Fruit fly (Drosophila melanogaster): Measurements from ENCODE around the gene CG14089.

The CG14089 gene

dm6 chr3L:19251643-19252042 lies 29.0 kb downstream of the CG14089 start (continued):
- TF ChIP-seq CG5245 (GFP tag; optimal IDR thresholded peaks at IDR 0.05) (no peak), CG4730 (GFP tag; IDR thresholded peaks at IDR 0.05) (no peak), aop (GFP tag; IDR thresholded peaks at IDR 0.05) (no peak), br (optimal IDR thresholded peaks at IDR 0.05) (no peak), nom (GFP tag; optimal IDR thresholded peaks at IDR 0.05) (no peak), CG8281 (tag; optimal IDR thresholded peaks at IDR 0.05) (no peak), CG10979 (tag; optimal IDR thresholded peaks at IDR 0.05) (peak; percentile 53), CTCF (GFP tag; optimal IDR thresholded peaks at IDR 0.05) (no peak), Ptx1 (GFP tag; IDR thresholded peaks at IDR 0.05) (0 out of 2 replicates have a peak, but pooled peaks have one; percentile 28), CG10209 (GFP tag; optimal IDR thresholded peaks at IDR 0.05) (no peak), Stat92E (GFP tag; optimal IDR thresholded peaks at IDR 0.05) (no peak), pho (GFP tag; optimal IDR thresholded peaks at IDR 0.05) (no peak), stwl (tag; optimal IDR thresholded peaks at IDR 0.05) (no peak), al (GFP tag; IDR thresholded peaks at IDR 0.05) (no peak), fd102C (GFP tag; optimal IDR thresholded peaks at IDR 0.05) (no peak), CG6854 (GFP tag; optimal IDR thresholded peaks at IDR 0.05) (peak; percentile 15), nmo (GFP tag; optimal IDR thresholded peaks at IDR 0.05) (peak; percentile 46), CG15073 (GFP tag; optimal IDR thresholded peaks at IDR 0.05) (no peak), phol (tag; optimal IDR thresholded peaks at IDR 0.05) (peak; percentile 47), lmd (GFP tag; IDR thresholded peaks at IDR 0.05) (0 out of 2 replicates have a peak, but pooled peaks have one; percentile 12), CG15479 (GFP tag; optimal IDR thresholded peaks at IDR 0.05) (no peak), wek (GFP tag; optimal IDR thresholded peaks at IDR 0.05) (no peak), CG11695 (GFP tag; IDR thresholded peaks at IDR 0.05) (no peak), Trl (optimal IDR thresholded peaks at IDR 0.05) (no peak), Trl (GFP tag; optimal IDR thresholded peaks at IDR 0.05) (no peak), CG13424 (tag; optimal IDR thresholded peaks at IDR 0.05) (peak; percentile 26), Bteb2 (GFP tag; optimal IDR thresholded peaks at IDR 0.05) (no peak), pzg (GFP tag; optimal IDR thresholded peaks at IDR 0.05) (no peak), CG31365 (tag; optimal IDR thresholded peaks at IDR 0.05) (no peak), CG1603 (tag; optimal IDR thresholded peaks at IDR 0.05) (no peak), trem (tag; optimal IDR thresholded peaks at IDR 0.05) (peak; percentile 5), Dbx (GFP tag; IDR thresholded peaks at IDR 0.05) (no peak), CG6765 (GFP tag; optimal IDR thresholded peaks at IDR 0.05) (peak; percentile 5), CG17802 (tag; optimal IDR thresholded peaks at IDR 0.05) (no peak), disco-r (GFP tag; optimal IDR thresholded peaks at IDR 0.05) (no peak), Awh (GFP tag; IDR thresholded peaks at IDR 0.05) (no peak), sima (GFP tag; optimal IDR thresholded peaks at IDR 0.05) (no peak), CG4328 (GFP tag; optimal IDR thresholded peaks at IDR 0.05) (no peak), CG15696 (tag; optimal IDR thresholded peaks at IDR 0.05) (no peak)

dm6 chr3L:19237780-19238179 lies 42.8 kb downstream of the CG14089 start:
- no peak for TF ChIP-seq zfh1 (GFP tag; IDR thresholded peaks at IDR 0.05)
- no peak for TF ChIP-seq gsb (GFP tag; IDR thresholded peaks at IDR 0.05)
- no peak for TF ChIP-seq wdn (GFP tag; IDR thresholded peaks at IDR 0.05)
- no peak for TF ChIP-seq Lim3 (GFP tag; IDR thresholded peaks at IDR 0.05)
- no peak for TF ChIP-seq Xrp1 (GFP tag; IDR thresholded peaks at IDR 0.05)
- TF ChIP-seq CG3163 (GFP tag; optimal IDR thresholded peaks at IDR 0.05) = no peak
- no peak for TF ChIP-seq CG11504 (tag; optimal IDR thresholded peaks at IDR 0.05)
- no peak for TF ChIP-seq CG4854 (GFP tag; optimal IDR thresholded peaks at IDR 0.05)
- no peak for TF ChIP-seq salm (tag; optimal IDR thresholded peaks at IDR 0.05)
- no peak for TF ChIP-seq CG12659 (GFP tag; optimal IDR thresholded peaks at IDR 0.05)
- TF ChIP-seq CG6791 (GFP tag; IDR thresholded peaks at IDR 0.05; ENCODE audit: partially characterized antibody) = no peak
- TF ChIP-seq CG12769 (tag; optimal IDR thresholded peaks at IDR 0.05) = no peak
- TF ChIP-seq CG14050 (GFP tag; IDR thresholded peaks at IDR 0.05) = no peak
- TF ChIP-seq ato (GFP tag; IDR thresholded peaks at IDR 0.05; ENCODE audit: partially characterized antibody) = no peak
- TF ChIP-seq unc-4 (GFP tag; IDR thresholded peaks at IDR 0.05; ENCODE audit: partially characterized antibody) = no peak
- no peak for TF ChIP-seq CG17186 (GFP tag; optimal IDR thresholded peaks at IDR 0.05)
